Worm (Caenorhabditis elegans): Measurements from ENCODE around the gene C13F10.5.

DNA sequence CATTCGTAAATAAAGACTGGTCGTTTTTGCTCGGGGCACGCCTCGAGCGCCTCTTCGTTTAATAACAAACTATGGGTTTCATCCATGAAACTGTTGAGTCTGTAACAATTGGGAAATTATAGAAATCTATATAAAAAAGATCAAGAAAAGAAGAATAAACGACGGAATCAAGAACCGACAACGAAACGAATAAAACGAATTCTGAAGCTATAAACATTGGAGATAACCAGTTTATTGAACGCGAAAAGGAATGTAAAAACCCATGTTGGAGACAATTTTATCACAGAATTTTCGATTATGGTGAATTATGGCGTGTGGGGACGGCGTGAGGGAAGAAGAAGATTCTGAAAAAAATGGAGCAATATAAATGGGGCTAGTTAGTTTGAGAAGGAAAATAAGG is 4.1 kb downstream of the C13F10.5 start, which contains the start of gene soap-1:
- TF ChIP-seq ref-1 (GFP tag; conservative IDR thresholded peaks at IDR 0.05) (no peak), med-1 (GFP tag; optimal IDR thresholded peaks at IDR 0.05; ENCODE audit: insufficient read depth) (no peak), klf-2 (GFP tag; conservative IDR thresholded peaks at IDR 0.05) (no peak), T22C8.4 (GFP tag; IDR thresholded peaks at IDR 0.05) (no peak), cog-1 (tag; optimal IDR thresholded peaks at IDR 0.05) (no peak), flt-1 (GFP tag; IDR thresholded peaks at IDR 0.05) (no peak)
